Worm (Caenorhabditis elegans) whole organism, midembryonic: ENCODE results near the gene drr-1.

ENCODE experiments used
- T22C8.4 ChIP-seq: fragments of 200-800 bp; sonication (Bioruptor generic); IDR thresholded peaks from 2 replicates; pipeline ENCODE4 v1.3.6; 2022; ENCODE audit warnings: missing genetic modification characterization, missing compliant biosample characterization
- cog-1 ChIP-seq: sonication (generic microtip); optimal IDR thresholded peaks from 2 replicates; lab custom pipeline; 2016; ENCODE audit warnings: missing genetic modification characterization, missing compliant biosample characterization
- flt-1 ChIP-seq: fragments of 200-800 bp; sonication (Bioruptor generic); IDR thresholded peaks from 2 replicates; pipeline ENCODE4 v1.3.6; 2022; ENCODE audit warnings: missing genetic modification characterization, missing compliant biosample characterization
- klf-2 ChIP-seq: fragments of 200-800 bp; sonication (Bioruptor generic); conservative IDR thresholded peaks from 2 replicates; pipeline ENCODE4 v1.3.6; 2022; ENCODE audit warnings: missing genetic modification reagents, missing genetic modification characterization, missing compliant biosample characterization
- med-1 ChIP-seq: sonication (generic microtip); optimal IDR thresholded peaks from 2 replicates; lab custom pipeline; 2017; ENCODE audit warnings: missing genetic modification characterization, mild to moderate bottlenecking, missing compliant biosample characterization, antibody characterized with exemption, missing genetic modification reagents; ENCODE audit not compliant: insufficient read depth
- ref-1 ChIP-seq: fragments of 200-800 bp; sonication (Bioruptor generic); conservative IDR thresholded peaks from 2 replicates; pipeline ENCODE4 v1.3.6; 2022; ENCODE audit warnings: missing genetic modification reagents, missing genetic modification characterization, missing compliant biosample characterization
- tab-1 ChIP-seq: fragments of 200-800 bp; sonication (Bioruptor generic); IDR thresholded peaks from 2 replicates; pipeline ENCODE4 v1.3.6; 2022; ENCODE audit warnings: missing genetic modification characterization, missing compliant biosample characterization
- ztf-23 ChIP-seq: fragments of 200-800 bp; sonication (Bioruptor generic); IDR thresholded peaks from 2 replicates; pipeline ENCODE4 v1.3.6; 2022; ENCODE audit warnings: missing genetic modification reagents, missing genetic modification characterization, missing compliant biosample characterization
- ztf-29 ChIP-seq: fragments of 200-800 bp; sonication (Bioruptor generic); IDR thresholded peaks from 2 replicates; pipeline ENCODE4 v1.3.6; 2022; ENCODE audit warnings: missing genetic modification reagents, missing genetic modification characterization, missing compliant biosample characterization

drr-1 gene

DNA sequence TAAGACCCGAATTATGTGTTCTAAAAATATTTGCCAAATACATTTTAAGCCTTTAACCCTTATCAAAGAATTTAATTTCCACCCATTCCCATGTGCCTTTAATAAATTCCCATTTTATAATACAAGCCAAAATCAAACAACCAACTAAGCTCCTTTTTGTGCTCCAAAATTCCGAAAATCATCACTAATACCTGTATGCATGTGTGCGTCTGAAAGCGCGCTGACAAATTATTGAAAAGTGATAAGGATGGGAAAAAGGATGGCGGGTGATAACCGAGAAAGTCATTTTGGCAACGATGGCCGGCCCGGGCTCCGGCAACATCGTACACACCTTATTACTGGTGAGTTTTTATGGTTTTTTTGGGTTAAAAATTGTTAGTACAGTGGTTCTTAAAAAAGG lies 11.8 kb upstream of the drr-1 start, which contains the start of gene nep-17:
nep-17 (plus strand) TSS at position 285 of the 400 bp plus-strand sequence.
- TF ChIP-seq tab-1 (GFP tag; lab: Robert Waterston, UW) (no peak), ztf-23 (no peak), cog-1 (tag; lab: Kevin White, UChicago) (no peak), med-1 (no peak), ztf-29 (no peak), klf-2 (GFP tag; lab: Robert Waterston, UW) (no peak), flt-1 (GFP tag; lab: Robert Waterston, UW) (no peak), T22C8.4 (GFP tag; lab: Robert Waterston, UW) (no peak), ref-1 (GFP tag; lab: Robert Waterston, UW) (no peak)

DNA sequence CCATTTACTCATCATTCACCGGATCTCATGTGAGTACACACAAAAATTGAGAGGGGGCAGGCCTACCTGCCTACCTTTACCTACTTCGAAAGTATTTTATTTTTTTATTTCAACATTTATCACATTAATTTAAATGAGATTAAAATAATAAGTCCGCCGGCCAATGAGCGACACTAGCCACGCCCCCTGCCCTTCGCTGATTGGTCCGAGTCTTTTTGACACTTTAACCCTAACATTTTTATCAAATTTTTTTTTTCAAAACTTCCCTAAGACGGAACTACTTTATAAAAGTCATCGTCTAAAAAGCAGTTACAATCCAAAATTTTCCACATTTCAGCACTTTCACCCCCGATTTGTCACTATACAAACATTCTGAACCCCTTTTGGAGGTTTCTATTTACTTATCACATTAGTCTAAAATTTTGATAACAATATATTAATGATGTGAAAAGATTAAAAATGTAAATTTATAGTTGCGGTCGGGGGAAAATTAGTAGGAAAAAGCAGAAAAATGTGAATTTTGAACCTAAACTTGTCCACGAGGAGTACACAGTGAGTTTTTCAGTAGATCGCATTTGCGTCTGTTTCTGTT lies 10.4 kb upstream of the drr-1 start:
- TF ChIP-seq tab-1 (GFP tag; lab: Robert Waterston, UW) (no peak), T22C8.4 (GFP tag; lab: Robert Waterston, UW) (no peak), cog-1 (tag; lab: Kevin White, UChicago) (no peak), ztf-29 (no peak), med-1 (no peak), flt-1 (GFP tag; lab: Robert Waterston, UW) (no peak), ztf-23 (no peak), ref-1 (GFP tag; lab: Robert Waterston, UW) (no peak), klf-2 (GFP tag; lab: Robert Waterston, UW) (no peak)

DNA sequence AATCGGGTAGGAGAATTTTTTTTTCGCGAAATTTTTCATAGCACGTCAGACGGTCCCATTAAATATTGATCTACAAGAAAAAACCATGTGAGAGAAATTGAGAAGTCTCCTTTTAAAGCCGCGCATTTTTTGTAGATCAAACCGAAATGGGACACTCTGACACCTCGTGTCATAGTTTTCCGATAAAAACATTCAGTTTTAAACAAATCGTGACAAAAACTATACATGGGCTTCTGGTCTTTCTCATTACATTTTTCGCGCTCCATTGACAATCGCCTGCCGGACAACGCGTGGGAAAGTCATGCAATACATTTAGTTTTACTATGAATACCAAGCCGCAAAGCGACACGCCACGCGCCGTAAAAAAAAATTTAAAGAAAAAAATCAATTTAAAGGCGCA lies 9.7 kb upstream of the drr-1 start:
- TF ChIP-seq med-1 (no peak), klf-2 (GFP tag; lab: Robert Waterston, UW) (no peak), T22C8.4 (GFP tag; lab: Robert Waterston, UW) (no peak), ref-1 (GFP tag; lab: Robert Waterston, UW) (no peak), cog-1 (tag; lab: Kevin White, UChicago) (no peak), ztf-29 (no peak), flt-1 (GFP tag; lab: Robert Waterston, UW) (no peak), ztf-23 (no peak), tab-1 (GFP tag; lab: Robert Waterston, UW) (no peak)

DNA sequence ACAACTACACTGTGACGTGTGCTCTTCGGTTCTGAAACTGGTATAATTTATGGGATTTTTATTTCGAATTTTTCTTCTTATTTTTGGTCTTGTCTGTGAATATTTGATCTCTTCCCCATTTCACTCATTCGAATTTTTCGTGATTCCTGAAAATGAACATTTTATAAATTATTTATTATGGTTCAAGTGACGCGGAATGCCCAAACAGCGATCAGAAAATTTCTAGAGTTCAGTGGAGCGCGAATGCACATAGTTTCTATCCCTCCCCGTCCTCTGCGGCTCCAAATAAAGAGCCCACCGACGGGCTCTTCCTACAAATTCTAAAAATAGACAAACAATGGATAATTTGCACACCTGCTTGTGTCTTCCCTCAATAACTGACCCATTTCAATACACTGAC lies 8.0 kb upstream of the drr-1 start, which contains the start of gene F54F11.1:
F54F11.1 (plus strand) TSS at position 301 of the 400 bp plus-strand sequence.
- TF ChIP-seq ref-1 (GFP tag; lab: Robert Waterston, UW), result no peak
- no peak for TF ChIP-seq ztf-29
- TF ChIP-seq med-1, result no peak
- TF ChIP-seq cog-1 (tag; lab: Kevin White, UChicago), result no peak
- TF ChIP-seq flt-1 (GFP tag; lab: Robert Waterston, UW), result no peak
- no peak for TF ChIP-seq klf-2 (GFP tag; lab: Robert Waterston, UW)
- TF ChIP-seq ztf-23, result no peak
- no peak for TF ChIP-seq tab-1 (GFP tag; lab: Robert Waterston, UW)
- TF ChIP-seq T22C8.4 (GFP tag; lab: Robert Waterston, UW), result no peak

DNA sequence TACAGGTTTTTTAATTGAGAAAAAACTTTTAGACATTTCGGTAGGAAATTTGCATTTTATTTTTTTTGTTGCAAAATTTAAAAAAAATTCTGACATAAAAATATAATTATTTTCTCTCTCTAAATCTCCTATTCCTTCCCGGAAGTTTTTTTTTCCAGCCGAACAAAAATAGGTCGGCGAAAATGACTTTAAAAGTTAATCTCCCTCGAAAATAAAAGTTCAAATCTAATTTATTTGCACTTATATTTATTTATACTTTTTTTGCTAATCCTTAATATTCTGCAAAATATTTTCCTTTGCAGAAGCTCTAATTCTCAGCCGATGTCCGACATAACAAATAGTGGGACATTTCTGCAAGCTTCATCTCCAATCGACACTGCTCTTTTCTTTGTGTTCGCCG lies 5.9 kb upstream of the drr-1 start, which contains the start of gene F45H10.5:
F45H10.5 (plus strand) TSS at position 301 of the 400 bp plus-strand sequence.
- TF ChIP-seq ztf-29, result no peak
- no peak for TF ChIP-seq cog-1 (tag; lab: Kevin White, UChicago)
- no peak for TF ChIP-seq flt-1 (GFP tag; lab: Robert Waterston, UW)
- no peak for TF ChIP-seq ztf-23
- no peak for TF ChIP-seq klf-2 (GFP tag; lab: Robert Waterston, UW)
- no peak for TF ChIP-seq ref-1 (GFP tag; lab: Robert Waterston, UW)
- no peak for TF ChIP-seq tab-1 (GFP tag; lab: Robert Waterston, UW)
- TF ChIP-seq med-1, result no peak
- TF ChIP-seq T22C8.4 (GFP tag; lab: Robert Waterston, UW), result no peak

DNA sequence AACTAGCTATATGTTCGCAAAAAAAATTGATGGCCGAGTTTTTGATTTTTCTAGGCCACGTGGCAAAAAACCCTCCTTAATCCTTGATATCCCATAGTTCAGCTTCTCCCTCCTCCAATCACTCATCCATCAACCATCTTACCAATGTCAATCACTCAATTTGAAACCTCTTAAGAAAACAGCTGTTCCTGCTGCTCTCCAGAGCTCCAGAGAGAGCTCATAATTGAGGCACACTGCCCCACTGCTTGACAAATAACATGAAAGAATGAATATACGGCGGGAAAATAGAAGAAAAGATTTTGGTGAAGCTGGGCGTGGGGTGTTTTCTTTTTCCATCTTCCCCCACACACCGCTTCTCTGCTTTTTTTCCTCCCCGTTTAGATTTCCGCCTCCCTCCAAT lies 4.9 kb upstream of the drr-1 start:
- TF ChIP-seq med-1, result no peak

DNA sequence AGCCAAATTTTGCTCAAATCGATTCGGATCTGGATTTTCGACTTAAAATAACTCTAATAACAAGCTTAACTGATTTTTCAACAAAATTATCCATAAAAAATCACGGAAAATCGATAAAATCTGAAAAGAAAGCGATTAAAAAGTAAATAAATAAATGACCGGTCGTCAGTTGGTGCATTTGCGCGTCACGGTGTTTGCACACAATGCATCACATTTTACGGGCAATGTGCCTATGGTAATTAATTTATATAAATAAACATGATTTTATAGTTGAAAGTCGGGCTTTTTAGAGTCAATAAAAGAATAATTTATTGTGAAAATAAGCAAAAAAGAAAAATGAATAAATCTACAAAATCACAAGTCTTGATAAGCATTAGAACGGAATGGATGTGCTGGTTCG lies 938 bp downstream of the drr-1 start:
- TF ChIP-seq med-1 (no peak), klf-2 (GFP tag; lab: Robert Waterston, UW) (no peak), cog-1 (tag; lab: Kevin White, UChicago) (no peak), tab-1 (GFP tag; lab: Robert Waterston, UW) (no peak)

DNA sequence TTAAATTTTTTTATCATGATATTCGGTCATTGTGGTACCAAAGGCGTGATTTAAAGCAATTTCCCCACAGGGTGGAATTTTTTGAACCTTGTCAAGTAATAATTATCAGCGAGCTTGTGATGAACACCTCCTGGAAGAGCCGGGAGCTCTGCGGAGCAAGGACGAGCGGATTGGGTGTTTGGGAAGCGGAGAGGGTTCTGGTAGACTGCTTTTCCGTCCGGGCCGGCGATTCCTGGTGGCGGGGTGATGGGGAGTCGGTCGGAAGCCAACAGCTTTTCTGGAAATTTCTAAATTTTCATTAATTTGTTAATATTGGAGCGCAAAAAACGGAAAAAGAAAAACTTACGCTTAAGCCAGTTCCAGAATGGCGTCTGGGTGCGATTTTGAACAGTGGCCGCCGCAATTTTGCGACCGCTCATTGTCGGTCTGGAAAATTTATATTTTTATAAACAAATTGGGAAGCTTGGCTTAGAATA lies 1.5 kb downstream of the drr-1 start, which contains the start of gene ndua-7:
ndua-7 (minus strand) TSS at position 426 of the 476 bp plus-strand sequence.
- TF ChIP-seq tab-1 (GFP tag; lab: Robert Waterston, UW) (no peak), med-1 (no peak), ztf-29 (no peak), ref-1 (GFP tag; lab: Robert Waterston, UW) (no peak), ztf-23 (no peak), flt-1 (GFP tag; lab: Robert Waterston, UW) (no peak), klf-2 (GFP tag; lab: Robert Waterston, UW) (no peak), T22C8.4 (GFP tag; lab: Robert Waterston, UW) (no peak), cog-1 (tag; lab: Kevin White, UChicago) (no peak)

DNA sequence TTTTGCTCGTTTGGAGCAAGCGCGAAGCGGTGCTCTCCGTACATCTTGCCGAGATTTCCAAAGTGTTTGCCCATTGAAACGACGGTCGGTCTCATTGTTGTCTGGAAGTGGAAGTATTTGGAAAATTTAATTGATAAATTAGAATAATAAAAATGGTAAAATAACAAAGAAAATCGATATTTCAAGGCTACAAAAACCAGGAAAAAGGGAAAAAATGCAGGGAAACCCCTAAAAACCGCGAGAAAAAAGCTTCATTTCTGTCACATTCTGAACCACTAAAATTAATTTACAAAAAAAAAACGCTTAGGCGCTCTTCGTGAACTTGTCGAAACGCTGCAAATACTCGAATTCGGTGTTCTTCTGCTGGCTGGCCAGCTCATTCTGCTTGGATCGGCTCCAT lies 2.8 kb downstream of the drr-1 start, which contains the start of gene F45H10.2:
F45H10.2 (minus strand) TSS at position 101 of the 400 bp plus-strand sequence.
- TF ChIP-seq ztf-23 (no peak), cog-1 (tag; lab: Kevin White, UChicago) (no peak), med-1 (no peak), flt-1 (GFP tag; lab: Robert Waterston, UW) (no peak), ref-1 (GFP tag; lab: Robert Waterston, UW) (no peak), T22C8.4 (GFP tag; lab: Robert Waterston, UW) (no peak), tab-1 (GFP tag; lab: Robert Waterston, UW) (no peak), ztf-29 (no peak), klf-2 (GFP tag; lab: Robert Waterston, UW) (no peak)
